Worm (Caenorhabditis elegans) whole organism, L3 larva: ENCODE measurements around the gene nhr-117.

Source experiments
- R02D3.7 ChIP-seq: fragments of 150-350 bp; optimal IDR thresholded peaks from 2 replicates; lab custom pipeline; 2014; ENCODE audit warnings: missing biosample characterization, missing genetic modification characterization
- aly-2 ChIP-seq: fragments of 150-350 bp; optimal IDR thresholded peaks from 2 replicates; lab custom pipeline; 2014; ENCODE audit warnings: missing biosample characterization, missing genetic modification characterization
- ama-1 ChIP-seq: fragments of 150-350 bp; optimal IDR thresholded peaks from 2 replicates; lab custom pipeline; 2018
- ceh-28 ChIP-seq: fragments of 150-350 bp; optimal IDR thresholded peaks from 2 replicates; lab custom pipeline; 2014; ENCODE audit warnings: missing biosample characterization, missing genetic modification reagents, missing genetic modification characterization
- elt-2 ChIP-seq: sonication (generic microtip); optimal IDR thresholded peaks from 2 replicates; lab custom pipeline; 2016; ENCODE audit warnings: missing genetic modification reagents, mild to moderate bottlenecking, missing genetic modification characterization, missing compliant biosample characterization
- eor-1 ChIP-seq, 2 experiments: fragments of 150-350 bp; optimal IDR thresholded peaks; 2 replicates each; lab custom pipeline; 2014 to 2018; ENCODE audit warnings: missing biosample characterization in 2 of 2, missing genetic modification characterization in 2 of 2
- nhr-11 ChIP-seq: fragments of 150-350 bp; optimal IDR thresholded peaks from 2 replicates; lab custom pipeline; 2014; ENCODE audit warnings: missing biosample characterization, missing genetic modification characterization
- nhr-237 ChIP-seq: fragments of 150-350 bp; optimal IDR thresholded peaks from 2 replicates; lab custom pipeline; 2014; ENCODE audit warnings: missing biosample characterization, missing genetic modification characterization
- nhr-25 ChIP-seq: sonication (generic microtip); optimal IDR thresholded peaks from 2 replicates; lab custom pipeline; 2017; ENCODE audit warnings: missing biosample characterization, missing genetic modification characterization
- pha-4 ChIP-seq: fragments of 150-350 bp; optimal IDR thresholded peaks from 2 replicates; lab custom pipeline; 2014; ENCODE audit warnings: missing biosample characterization, missing genetic modification reagents, missing genetic modification characterization
- sea-2 ChIP-seq: fragments of 150-350 bp; sonication (generic microtip); optimal IDR thresholded peaks from 4 replicates; lab custom pipeline; 2014; ENCODE audit warnings: missing biosample characterization, missing genetic modification reagents, missing genetic modification characterization
- skn-1 ChIP-seq: fragments of 150-350 bp; optimal IDR thresholded peaks from 2 replicates; lab custom pipeline; 2014; ENCODE audit warnings: missing biosample characterization, missing genetic modification characterization
- snpc-4 ChIP-seq: fragments of 150-350 bp; optimal IDR thresholded peaks from 2 replicates; lab custom pipeline; 2014; ENCODE audit warnings: missing biosample characterization, missing genetic modification characterization
- ztf-4 ChIP-seq: fragments of 150-350 bp; optimal IDR thresholded peaks from 2 replicates; lab custom pipeline; 2014; ENCODE audit warnings: missing biosample characterization, missing genetic modification characterization

- TF ChIP-seq eor-1 (tag; optimal IDR thresholded peaks at IDR 0.05; lab: Kevin White, UChicago) = no peak
- no peak for TF ChIP-seq ztf-4 (tag; lab: Kevin White, UChicago)
- peak; percentile 43 for TF ChIP-seq elt-2 (tag; lab: Kevin White, UChicago)
- TF ChIP-seq pha-4 (tag; lab: Kevin White, UChicago) = peak; percentile 82
- TF ChIP-seq nhr-11 = no peak
- no peak for TF ChIP-seq snpc-4 (tag; lab: Kevin White, UChicago)
- TF ChIP-seq ama-1 = no peak
- TF ChIP-seq nhr-237 (tag; lab: Kevin White, UChicago) = no peak
- no peak for TF ChIP-seq skn-1 (tag; lab: Kevin White, UChicago)
- no peak for TF ChIP-seq ceh-28 (tag; lab: Kevin White, UChicago)
- no peak for TF ChIP-seq nhr-25 (tag; lab: Kevin White, UChicago)
- no peak for TF ChIP-seq sea-2
- no peak for TF ChIP-seq R02D3.7 (tag; lab: Kevin White, UChicago)
- no peak for TF ChIP-seq aly-2 (tag; lab: Kevin White, UChicago)
These were observed at the start of gene nhr-117 for ce11 chrV:1621494-1621893.
